Worm (Caenorhabditis elegans) whole organism, L1 larva: Measurements from ENCODE around the gene fbf-1.

Experiments used
- C16A3.4 ChIP-seq: fragments of 150-350 bp; optimal IDR thresholded peaks from 2 replicates; lab custom pipeline; 2014; ENCODE audit warnings: missing biosample characterization, missing genetic modification characterization
- F16B12.6 ChIP-seq: fragments of 150-350 bp; optimal IDR thresholded peaks from 2 replicates; lab custom pipeline; 2014; ENCODE audit warnings: missing biosample characterization, missing genetic modification characterization
- Y116A8C.19 ChIP-seq: sonication (generic microtip); optimal IDR thresholded peaks from 2 replicates; lab custom pipeline; 2016; ENCODE audit warnings: missing compliant biosample characterization, missing genetic modification characterization, borderline replicate concordance
- aly-2 ChIP-seq: fragments of 150-350 bp; optimal IDR thresholded peaks from 2 replicates; lab custom pipeline; 2014; ENCODE audit warnings: missing biosample characterization, missing genetic modification characterization
- ama-1 ChIP-seq: fragments of 150-350 bp; optimal IDR thresholded peaks from 2 replicates; lab custom pipeline; 2014
- blmp-1 ChIP-seq: fragments of 150-350 bp; optimal IDR thresholded peaks from 2 replicates; lab custom pipeline; 2014; ENCODE audit warnings: missing biosample characterization, missing genetic modification characterization
- ceh-63 ChIP-seq: fragments of 200-800 bp; sonication (Bioruptor generic); optimal IDR thresholded peaks from 2 replicates; lab custom pipeline; 2018; ENCODE audit warnings: mild to moderate bottlenecking, missing genetic modification characterization, missing compliant biosample characterization
- ceh-8 ChIP-seq: fragments of 200-800 bp; sonication (Bioruptor generic); optimal IDR thresholded peaks from 2 replicates; lab custom pipeline; 2018; ENCODE audit warnings: mild to moderate bottlenecking, missing genetic modification characterization, moderate library complexity, missing compliant biosample characterization
- ceh-88 ChIP-seq: fragments of 200-800 bp; sonication (Bioruptor generic); IDR thresholded peaks from 2 replicates; pipeline ENCODE4 v1.3.6; 2022; ENCODE audit warnings: missing genetic modification characterization, missing compliant biosample characterization
- ceh-90 ChIP-seq: sonication (generic microtip); optimal IDR thresholded peaks from 2 replicates; lab custom pipeline; 2016; ENCODE audit warnings: missing genetic modification characterization, missing compliant biosample characterization
- ces-1 ChIP-seq: fragments of 150-350 bp; optimal IDR thresholded peaks from 2 replicates; lab custom pipeline; 2014; ENCODE audit warnings: missing biosample characterization, missing genetic modification reagents, missing genetic modification characterization
- efl-1 ChIP-seq, 4 experiments: fragments of 150-350 bp; optimal IDR thresholded peaks in 3 of 4; peaks in 1 of 4; 1 replicate in 1 of 4; 2 replicates in 3 of 4; lab custom pipeline; 2014; ENCODE audit warnings: missing biosample characterization in 2 of 4, missing genetic modification characterization in 2 of 4, missing genetic modification reagents in 2 of 4
- elt-3 ChIP-seq, 6 experiments: fragments of 150-350 bp in 1 of 6; sonication (generic microtip); optimal IDR thresholded peaks; 2 replicates each; lab custom pipeline; 2017 to 2018; ENCODE audit warnings: missing biosample characterization in 6 of 6, missing genetic modification characterization in 6 of 6, inconsistent platforms in 1 of 6
- fkh-10 ChIP-seq: sonication (generic microtip); optimal IDR thresholded peaks from 2 replicates; lab custom pipeline; 2017; ENCODE audit warnings: missing biosample characterization, missing genetic modification reagents, missing genetic modification characterization
- fkh-8 ChIP-seq: sonication (generic microtip); optimal IDR thresholded peaks from 2 replicates; lab custom pipeline; 2016; ENCODE audit warnings: mild to moderate bottlenecking, missing genetic modification characterization, missing compliant biosample characterization
- fos-1 ChIP-seq: fragments of 150-350 bp; optimal IDR thresholded peaks from 2 replicates; lab custom pipeline; 2014; ENCODE audit warnings: missing biosample characterization, missing genetic modification characterization
- hlh-4 ChIP-seq: sonication (generic microtip); optimal IDR thresholded peaks from 2 replicates; lab custom pipeline; 2016; ENCODE audit warnings: mild to moderate bottlenecking, missing genetic modification characterization, missing compliant biosample characterization
- irx-1 ChIP-seq: sonication (generic microtip); optimal IDR thresholded peaks from 2 replicates; lab custom pipeline; 2016; ENCODE audit warnings: missing genetic modification characterization, missing compliant biosample characterization
- lin-13 ChIP-seq: fragments of 150-350 bp; optimal IDR thresholded peaks from 2 replicates; lab custom pipeline; 2014; ENCODE audit warnings: missing biosample characterization, missing genetic modification reagents, missing genetic modification characterization
- lin-14 ChIP-seq: fragments of 200-800 bp; sonication (Bioruptor generic); optimal IDR thresholded peaks from 2 replicates; lab custom pipeline; 2018; ENCODE audit warnings: mild to moderate bottlenecking, missing genetic modification characterization, moderate library complexity, missing compliant biosample characterization
- lin-35 ChIP-seq, 2 experiments: fragments of 150-350 bp; optimal IDR thresholded peaks; 2 replicates each; lab custom pipeline; 2014; ENCODE audit warnings: missing biosample characterization in 2 of 2, missing genetic modification characterization in 2 of 2, missing genetic modification reagents in 2 of 2
- lsy-2 ChIP-seq, 2 experiments: fragments of 150-350 bp; optimal IDR thresholded peaks; 2 replicates each; lab custom pipeline; 2014; ENCODE audit warnings: missing biosample characterization in 2 of 2, missing genetic modification characterization in 2 of 2
- mab-9 ChIP-seq: fragments of 200-800 bp; sonication (Bioruptor generic); IDR thresholded peaks from 2 replicates; pipeline ENCODE4 v1.3.6; 2022; ENCODE audit warnings: missing genetic modification reagents, missing genetic modification characterization, missing compliant biosample characterization
- mep-1 ChIP-seq: fragments of 150-350 bp; optimal IDR thresholded peaks from 2 replicates; lab custom pipeline; 2014; ENCODE audit warnings: missing biosample characterization, missing genetic modification characterization
- nhr-11 ChIP-seq: fragments of 150-350 bp; optimal IDR thresholded peaks from 2 replicates; lab custom pipeline; 2014; ENCODE audit warnings: missing biosample characterization, missing genetic modification characterization
- nhr-237 ChIP-seq: fragments of 150-350 bp; optimal IDR thresholded peaks from 2 replicates; lab custom pipeline; 2014; ENCODE audit warnings: missing biosample characterization, missing genetic modification characterization
- nhr-28 ChIP-seq: fragments of 150-350 bp; optimal IDR thresholded peaks from 2 replicates; lab custom pipeline; 2014; ENCODE audit warnings: missing biosample characterization, missing genetic modification characterization
- nhr-71 ChIP-seq: sonication (generic microtip); optimal IDR thresholded peaks from 2 replicates; lab custom pipeline; 2016; ENCODE audit warnings: mild to moderate bottlenecking, missing genetic modification characterization, moderate library complexity, missing compliant biosample characterization
- nhr-76 ChIP-seq: sonication (generic microtip); optimal IDR thresholded peaks from 2 replicates; lab custom pipeline; 2017; ENCODE audit warnings: missing biosample characterization, missing genetic modification characterization
- nhr-77 ChIP-seq: fragments of 150-350 bp; optimal IDR thresholded peaks from 2 replicates; lab custom pipeline; 2014; ENCODE audit warnings: missing biosample characterization, missing genetic modification characterization
- nhr-85 ChIP-seq: sonication (generic microtip); peaks from one replicate; lab custom pipeline; 2016; ENCODE audit warnings: missing genetic modification characterization, inconsistent platforms, missing compliant biosample characterization
- nhr-90 ChIP-seq: sonication (generic microtip); optimal IDR thresholded peaks from 2 replicates; lab custom pipeline; 2016; ENCODE audit warnings: mild to moderate bottlenecking, missing genetic modification characterization, missing compliant biosample characterization; ENCODE audit not compliant: poor library complexity
- pax-3 ChIP-seq: fragments of 200-800 bp; sonication (Bioruptor generic); optimal IDR thresholded peaks from 2 replicates; lab custom pipeline; 2018; ENCODE audit warnings: mild to moderate bottlenecking, missing genetic modification characterization, moderate library complexity, missing compliant biosample characterization
- pqm-1 ChIP-seq: sonication (generic microtip); optimal IDR thresholded peaks from 3 replicates; lab custom pipeline; 2017; ENCODE audit warnings: missing biosample characterization, missing genetic modification characterization
- rnt-1 ChIP-seq: sonication (generic microtip); optimal IDR thresholded peaks from 2 replicates; lab custom pipeline; 2016; ENCODE audit warnings: mild to moderate bottlenecking, missing genetic modification characterization, moderate library complexity, missing compliant biosample characterization
- sox-4 ChIP-seq: sonication (generic microtip); optimal IDR thresholded peaks from 2 replicates; lab custom pipeline; 2016; ENCODE audit warnings: missing genetic modification characterization, missing compliant biosample characterization
- sup-37 ChIP-seq: fragments of 200-800 bp; sonication (Bioruptor generic); optimal IDR thresholded peaks from 2 replicates; lab custom pipeline; 2018; ENCODE audit warnings: mild to moderate bottlenecking, missing genetic modification characterization, missing compliant biosample characterization
- tbx-2 ChIP-seq: sonication (generic microtip); optimal IDR thresholded peaks from 2 replicates; lab custom pipeline; 2016; ENCODE audit warnings: missing genetic modification characterization, missing compliant biosample characterization
- unc-30 ChIP-seq: sonication (generic microtip); optimal IDR thresholded peaks from 2 replicates; lab custom pipeline; 2017; ENCODE audit warnings: missing biosample characterization, missing genetic modification characterization
- unc-62 ChIP-seq: fragments of 150-350 bp; optimal IDR thresholded peaks from 2 replicates; lab custom pipeline; 2014; ENCODE audit warnings: missing biosample characterization, missing genetic modification reagents, missing genetic modification characterization
- vab-15 ChIP-seq: sonication (generic microtip); optimal IDR thresholded peaks from 2 replicates; lab custom pipeline; 2017; ENCODE audit warnings: missing genotype, mild to moderate bottlenecking, missing genetic modification characterization, missing compliant biosample characterization
- xbp-1 ChIP-seq: sonication (generic microtip); optimal IDR thresholded peaks from 2 replicates; lab custom pipeline; 2016; ENCODE audit warnings: missing genetic modification characterization, missing compliant biosample characterization
- zip-4 ChIP-seq: fragments of 200-800 bp; sonication (Bioruptor generic); optimal IDR thresholded peaks from 2 replicates; lab custom pipeline; 2018; ENCODE audit warnings: mild to moderate bottlenecking, missing genetic modification characterization, moderate library complexity, missing compliant biosample characterization
- ztf-4 ChIP-seq: fragments of 150-350 bp; optimal IDR thresholded peaks from 2 replicates; lab custom pipeline; 2014; ENCODE audit warnings: missing biosample characterization, missing genetic modification characterization

Gene fbf-1

ce11 chrII:6080743-6081142, at the start of gene fbf-1:
TSS of gene fbf-1 (minus strand) at chrII:6080843.
- no peak for TF ChIP-seq nhr-28
- TF ChIP-seq tbx-2 (tag; lab: Kevin White, UChicago): no peak
- no peak for TF ChIP-seq ceh-8 (GFP tag; lab: Kevin White, UChicago)
- TF ChIP-seq sox-4 (tag; lab: Kevin White, UChicago): no peak
- TF ChIP-seq mab-9 (GFP tag; lab: Robert Waterston, UW): no peak
- no peak for TF ChIP-seq ceh-63

- TF ChIP-seq sup-37 (GFP tag; lab: Kevin White, UChicago) (no peak), lin-14 (GFP tag; lab: Kevin White, UChicago) (no peak), sox-4 (tag; lab: Kevin White, UChicago) (no peak), nhr-71 (tag; lab: Kevin White, UChicago) (no peak), hlh-4 (tag; lab: Kevin White, UChicago) (no peak), fos-1 (tag; lab: Kevin White, UChicago) (no peak), unc-62 (GFP tag; lab: Kevin White, UChicago) (no peak), nhr-90 (tag; lab: Kevin White, UChicago) (no peak), F16B12.6 (tag; lab: Kevin White, UChicago) (no peak), pqm-1 (no peak), xbp-1 (tag; lab: Kevin White, UChicago) (no peak), fkh-10 (GFP tag; lab: Kevin White, UChicago) (no peak), nhr-28 (no peak), ces-1 (GFP tag; lab: Kevin White, UChicago) (no peak)
Measured at ce11 chrII:6125259-6125658, 44.6 kb upstream of the fbf-1 start, which contains the start of gene rars-2. TSS of gene rars-2 (plus strand) at chrII:6125559.

ce11 chrII:6123513-6123912, 42.9 kb upstream of the fbf-1 start, which contains the start of gene C29H12.2:
TSS of gene C29H12.2 (plus strand) at chrII:6123809.
- TF ChIP-seq ceh-88 (GFP tag; lab: Robert Waterston, UW) (no peak), lin-14 (GFP tag; lab: Kevin White, UChicago) (peak; percentile 27), hlh-4 (tag; lab: Kevin White, UChicago) (no peak), efl-1 (optimal IDR thresholded peaks at IDR 0.05; lab: Kevin White, UChicago) (no peak), efl-1 (GFP tag; optimal IDR thresholded peaks at IDR 0.05 in 1 of 2; lab: Kevin White, UChicago) (peak; percentile 9 to 32)

ce11 chrII:6122641-6123424, 42.2 kb upstream of the fbf-1 start:
- TF ChIP-seq Y116A8C.19: no peak
- peak; percentile 55 for TF ChIP-seq mep-1 (tag; lab: Kevin White, UChicago)
- TF ChIP-seq tbx-2 (tag; lab: Kevin White, UChicago): no peak
- TF ChIP-seq nhr-76 (tag; lab: Kevin White, UChicago): no peak
- TF ChIP-seq F16B12.6 (tag; lab: Kevin White, UChicago): no peak
- no peak for TF ChIP-seq ces-1 (GFP tag; lab: Kevin White, UChicago)
- TF ChIP-seq lsy-2 (tag; optimal IDR thresholded peaks at IDR 0.05; lab: Kevin White, UChicago): peak in 1 of 2 experiments; percentile 19
- TF ChIP-seq nhr-85 (tag; lab: Kevin White, UChicago): no peak
- no peak for TF ChIP-seq ama-1 (lab: Kevin White, UChicago)
- TF ChIP-seq lin-13 (GFP tag; lab: Kevin White, UChicago): no peak
- no peak for TF ChIP-seq zip-4 (GFP tag; lab: Kevin White, UChicago)
- TF ChIP-seq irx-1 (tag; lab: Kevin White, UChicago): no peak
- TF ChIP-seq vab-15 (tag; lab: Kevin White, UChicago): no peak
- TF ChIP-seq unc-30 (tag; lab: Kevin White, UChicago): no peak
- peak; percentile 16 for TF ChIP-seq C16A3.4 (tag; lab: Kevin White, UChicago)
- TF ChIP-seq fkh-8 (tag; lab: Kevin White, UChicago): no peak
- no peak for TF ChIP-seq ceh-63
- no peak for TF ChIP-seq rnt-1 (tag; lab: Kevin White, UChicago)
- no peak for TF ChIP-seq nhr-77
- TF ChIP-seq nhr-28: no peak
- TF ChIP-seq elt-3 (tag; optimal IDR thresholded peaks at IDR 0.05; lab: Kevin White, UChicago): peak in 1 of 6 experiments; percentile 9
- no peak for TF ChIP-seq ceh-88 (GFP tag; lab: Robert Waterston, UW)
- no peak for TF ChIP-seq ceh-90 (tag; lab: Kevin White, UChicago)
- TF ChIP-seq efl-1 (optimal IDR thresholded peaks at IDR 0.05; lab: Kevin White, UChicago): peak; percentile 3 to 34
- TF ChIP-seq efl-1 (GFP tag; optimal IDR thresholded peaks at IDR 0.05 in 1 of 2; lab: Kevin White, UChicago): peak in 1 of 2 experiments; percentile 21
- no peak for TF ChIP-seq aly-2 (tag; lab: Kevin White, UChicago)
- no peak for TF ChIP-seq pax-3 (tag; lab: Kevin White, UChicago)
- no peak for TF ChIP-seq nhr-237 (tag; lab: Kevin White, UChicago)
- TF ChIP-seq blmp-1 (tag; lab: Kevin White, UChicago): no peak
- no peak for TF ChIP-seq lin-35 (GFP tag; optimal IDR thresholded peaks at IDR 0.05; lab: Kevin White, UChicago)
- no peak for TF ChIP-seq nhr-11 (tag; lab: Kevin White, UChicago)
- no peak for TF ChIP-seq ceh-8 (GFP tag; lab: Kevin White, UChicago)
- TF ChIP-seq ztf-4 (tag; lab: Kevin White, UChicago): no peak
